Fruit fly (Drosophila melanogaster) whole organism, embryonic: ENCODE results near the gene CG10333.

Source experiments
- Adf1 ChIP-seq: fragments of 200-800 bp; sonication (Bioruptor generic); IDR thresholded peaks from 2 replicates; pipeline ENCODE4 v1.3.6; 2022; ENCODE audit warnings: missing biosample characterization, missing genetic modification characterization
- Asciz ChIP-seq: fragments of 200-800 bp; sonication (Bioruptor generic); optimal IDR thresholded peaks from 2 replicates; lab custom pipeline; 2017; ENCODE audit warnings: missing biosample characterization, mild to moderate bottlenecking, missing genetic modification characterization, missing genetic modification reagents
- BtbVII ChIP-seq: fragments of 200-800 bp; sonication (Bioruptor generic); optimal IDR thresholded peaks from 3 replicates; lab custom pipeline; 2017; ENCODE audit warnings: missing biosample characterization, mild to moderate bottlenecking, missing genetic modification characterization
- CG10209 ChIP-seq: fragments of 200-800 bp; sonication (Bioruptor generic); optimal IDR thresholded peaks from 3 replicates; lab custom pipeline; 2017; ENCODE audit warnings: missing biosample characterization, mild to moderate bottlenecking, missing genetic modification characterization, missing genetic modification reagents
- CG10366 ChIP-seq: fragments of 200-800 bp; sonication (Bioruptor generic); IDR thresholded peaks from 2 replicates; pipeline ENCODE4 v1.3.6; 2022; ENCODE audit warnings: missing biosample characterization, missing genetic modification characterization
- CG12155 ChIP-seq: fragments of 200-800 bp; sonication (Bioruptor generic); optimal IDR thresholded peaks from 3 replicates; lab custom pipeline; 2016; ENCODE audit warnings: missing biosample characterization, missing genetic modification characterization
- CG13296 ChIP-seq: fragments of 200-800 bp; sonication (Bioruptor generic); optimal IDR thresholded peaks from 3 replicates; lab custom pipeline; 2018; ENCODE audit warnings: missing biosample characterization, mild to moderate bottlenecking, missing genetic modification characterization
- CG13894 ChIP-seq: fragments of 200-800 bp; sonication (Bioruptor generic); optimal IDR thresholded peaks from 3 replicates; lab custom pipeline; 2018; ENCODE audit warnings: missing biosample characterization, mild to moderate bottlenecking, missing genetic modification characterization, moderate library complexity
- CG15696 ChIP-seq: fragments of 200-800 bp; sonication (Bioruptor generic); optimal IDR thresholded peaks from 2 replicates; lab custom pipeline; 2019; ENCODE audit warnings: missing biosample characterization, mild to moderate bottlenecking, missing genetic modification characterization, moderate library complexity
- CG17361 ChIP-seq: fragments of 200-800 bp; sonication (Bioruptor generic); IDR thresholded peaks from 3 replicates; pipeline ENCODE4 v1.3.6; 2022; ENCODE audit warnings: missing biosample characterization, missing genetic modification characterization
- CG17568 ChIP-seq: fragments of 200-800 bp; sonication (Bioruptor generic); optimal IDR thresholded peaks from 2 replicates; lab custom pipeline; 2018; ENCODE audit warnings: missing biosample characterization, mild to moderate bottlenecking, missing genetic modification characterization, moderate library complexity
- CG31441 ChIP-seq: fragments of 200-800 bp; sonication (Bioruptor generic); IDR thresholded peaks from 2 replicates; pipeline ENCODE4 v1.3.6; 2022; ENCODE audit warnings: missing biosample characterization, missing genetic modification characterization
- CG34376 ChIP-seq: fragments of 200-800 bp; sonication (Bioruptor generic); optimal IDR thresholded peaks from 2 replicates; lab custom pipeline; 2018; ENCODE audit warnings: missing biosample characterization, mild to moderate bottlenecking, missing genetic modification characterization
- CG42726 ChIP-seq: fragments of 200-800 bp; sonication (Bioruptor generic); IDR thresholded peaks from 2 replicates; pipeline ENCODE4 v1.3.6; 2022; ENCODE audit warnings: missing biosample characterization, missing genetic modification characterization; ENCODE audit not compliant: partially characterized antibody
- CG4404 ChIP-seq: fragments of 200-800 bp; sonication (Bioruptor generic); IDR thresholded peaks from 2 replicates; pipeline ENCODE4 v1.3.6; 2022; ENCODE audit warnings: missing biosample characterization, missing genetic modification characterization
- CG6765 ChIP-seq: fragments of 200-800 bp; sonication (Bioruptor generic); optimal IDR thresholded peaks from 3 replicates; lab custom pipeline; 2017; ENCODE audit warnings: missing biosample characterization, mild to moderate bottlenecking, missing genetic modification characterization
- CG6854 ChIP-seq: fragments of 200-800 bp; sonication (Bioruptor generic); optimal IDR thresholded peaks from 3 replicates; lab custom pipeline; 2017; ENCODE audit warnings: missing biosample characterization, mild to moderate bottlenecking, missing genetic modification characterization
- CG7963 ChIP-seq: fragments of 200-800 bp; sonication (Bioruptor generic); IDR thresholded peaks from 3 replicates; pipeline ENCODE4 v1.3.6; 2022; ENCODE audit warnings: missing biosample characterization, missing genetic modification characterization; ENCODE audit not compliant: partially characterized antibody
- CG8924 ChIP-seq: fragments of 200-800 bp; optimal IDR thresholded peaks from 3 replicates; lab custom pipeline; 2019; ENCODE audit warnings: missing biosample characterization, mild to moderate bottlenecking, missing genetic modification characterization, moderate library complexity
- D ChIP-seq, 2 experiments: fragments of 200-800 bp in 1 of 2; fragments of >200 bp in 1 of 2; sonication (Bioruptor generic) in 1 of 2; optimal IDR thresholded peaks; 2 replicates in 1 of 2; 3 replicates in 1 of 2; lab custom pipeline; 2017; ENCODE audit warnings: mild to moderate bottlenecking in 1 of 2, missing biosample characterization in 1 of 2, missing genetic modification characterization in 1 of 2, missing genetic modification reagents in 1 of 2
- D19B ChIP-seq: fragments of 200-800 bp; sonication (Bioruptor generic); optimal IDR thresholded peaks from 2 replicates; lab custom pipeline; 2017; ENCODE audit warnings: missing biosample characterization, mild to moderate bottlenecking, missing genetic modification characterization
- Drgx ChIP-seq: fragments of 200-800 bp; sonication (Bioruptor generic); IDR thresholded peaks from 2 replicates; pipeline ENCODE4 v1.3.6; 2022; ENCODE audit warnings: missing biosample characterization, missing genetic modification characterization
- Hr78 ChIP-seq, 2 experiments: fragments of 200-800 bp in 1 of 2; fragments of >200 bp in 1 of 2; sonication (Bioruptor generic) in 1 of 2; optimal IDR thresholded peaks; 2 replicates each; lab custom pipeline; 2017 to 2019; ENCODE audit warnings: missing biosample characterization in 2 of 2, missing genetic modification characterization in 2 of 2, mild to moderate bottlenecking in 1 of 2, moderate library complexity in 1 of 2
- Med ChIP-seq: fragments of 200-800 bp; sonication (Bioruptor generic); peaks from one replicate; lab custom pipeline; 2016; ENCODE audit warnings: missing biosample characterization, missing genetic modification characterization, mild to moderate bottlenecking, inconsistent platforms, moderate library complexity
- Scr ChIP-seq: fragments of 200-800 bp; sonication (Bioruptor generic); IDR thresholded peaks from 2 replicates; pipeline ENCODE4 v1.3.6; 2022; ENCODE audit warnings: missing biosample characterization, missing genetic modification characterization; ENCODE audit not compliant: partially characterized antibody
- Sox100B ChIP-seq: fragments of 200-800 bp; sonication (Bioruptor generic); optimal IDR thresholded peaks from 3 replicates; lab custom pipeline; 2018; ENCODE audit warnings: missing biosample characterization, mild to moderate bottlenecking, missing genetic modification characterization
- Sox102F ChIP-seq: fragments of 200-800 bp; sonication (Bioruptor generic); optimal IDR thresholded peaks from 2 replicates; lab custom pipeline; 2018; ENCODE audit warnings: missing biosample characterization, mild to moderate bottlenecking, missing genetic modification characterization, moderate library complexity
- Usf ChIP-seq: fragments of 200-800 bp; sonication (Bioruptor generic); optimal IDR thresholded peaks from 2 replicates; lab custom pipeline; 2017; ENCODE audit warnings: missing genotype, missing biosample characterization, missing genetic modification characterization
- abd-A ChIP-seq: fragments of 200-800 bp; sonication (Bioruptor generic); optimal IDR thresholded peaks from 3 replicates; lab custom pipeline; 2019; ENCODE audit warnings: missing biosample characterization, mild to moderate bottlenecking, missing genetic modification characterization, moderate library complexity
- bab2 ChIP-seq: fragments of 200-800 bp; sonication (Bioruptor generic); optimal IDR thresholded peaks from 2 replicates; lab custom pipeline; 2016; ENCODE audit warnings: missing biosample characterization, missing genetic modification characterization
- cato ChIP-seq: fragments of 200-800 bp; sonication (Bioruptor generic); optimal IDR thresholded peaks from 2 replicates; lab custom pipeline; 2016; ENCODE audit warnings: missing biosample characterization, missing genetic modification characterization, borderline replicate concordance
- caup ChIP-seq: fragments of 200-800 bp; sonication (Bioruptor generic); optimal IDR thresholded peaks from 3 replicates; lab custom pipeline; 2017; ENCODE audit warnings: missing biosample characterization, mild to moderate bottlenecking, missing genetic modification characterization, moderate library complexity; ENCODE audit not compliant: severe bottlenecking
- chinmo ChIP-seq: fragments of 200-800 bp; sonication (Bioruptor generic); IDR thresholded peaks from 4 replicates; pipeline ENCODE4 v1.3.6; 2022; ENCODE audit warnings: missing biosample characterization, missing genetic modification characterization; ENCODE audit not compliant: partially characterized antibody
- ci ChIP-seq: fragments of 200-800 bp; sonication (Bioruptor generic); IDR thresholded peaks from 3 replicates; pipeline ENCODE4 v1.3.6; 2022; ENCODE audit warnings: missing biosample characterization, missing genetic modification characterization
- fd64A ChIP-seq: fragments of 200-800 bp; sonication (Bioruptor generic); optimal IDR thresholded peaks from 3 replicates; lab custom pipeline; 2018; ENCODE audit warnings: missing biosample characterization, mild to moderate bottlenecking, missing genetic modification characterization
- fu2 ChIP-seq: fragments of 200-800 bp; sonication (Bioruptor generic); optimal IDR thresholded peaks from 2 replicates; lab custom pipeline; 2016; ENCODE audit warnings: missing biosample characterization, missing genetic modification characterization
- hbn ChIP-seq: fragments of 200-800 bp; sonication (Bioruptor generic); IDR thresholded peaks from 2 replicates; pipeline ENCODE4 v1.3.6; 2022; ENCODE audit warnings: missing biosample characterization, missing genetic modification characterization; ENCODE audit not compliant: partially characterized antibody
- insv ChIP-seq, 2 experiments: fragments of 200-800 bp; sonication (Bioruptor generic); optimal IDR thresholded peaks; 3 replicates each; lab custom pipeline; 2016 to 2018; ENCODE audit warnings: missing biosample characterization in 2 of 2, missing genetic modification characterization in 2 of 2
- kni ChIP-seq: fragments of 200-800 bp; sonication (Bioruptor generic); optimal IDR thresholded peaks from 3 replicates; lab custom pipeline; 2017; ENCODE audit warnings: mild to moderate bottlenecking, missing biosample characterization, missing genetic modification reagents, missing genetic modification characterization
- nau ChIP-seq: fragments of 200-800 bp; sonication (Bioruptor generic); optimal IDR thresholded peaks from 3 replicates; lab custom pipeline; 2017; ENCODE audit warnings: missing biosample characterization, mild to moderate bottlenecking, missing genetic modification characterization, missing genetic modification reagents
- nom ChIP-seq: fragments of 200-800 bp; sonication (Bioruptor generic); optimal IDR thresholded peaks from 2 replicates; lab custom pipeline; 2017; ENCODE audit warnings: missing biosample characterization, missing genetic modification characterization, mild to moderate bottlenecking, moderate library complexity, missing genetic modification reagents
- odd ChIP-seq: fragments of 200-800 bp; sonication (Bioruptor generic); optimal IDR thresholded peaks from 2 replicates; lab custom pipeline; 2017; ENCODE audit warnings: missing biosample characterization, mild to moderate bottlenecking, missing genetic modification characterization
- pb ChIP-seq: fragments of 200-800 bp; sonication (Bioruptor generic); optimal IDR thresholded peaks from 3 replicates; lab custom pipeline; 2016; ENCODE audit warnings: missing biosample characterization, missing genetic modification characterization
- psq ChIP-seq: fragments of 200-800 bp; sonication (Bioruptor generic); optimal IDR thresholded peaks from 2 replicates; lab custom pipeline; 2017; ENCODE audit warnings: missing biosample characterization, missing genetic modification characterization
- sd ChIP-seq: fragments of 200-800 bp; sonication (Bioruptor generic); optimal IDR thresholded peaks from 3 replicates; lab custom pipeline; 2018; ENCODE audit warnings: missing biosample characterization, mild to moderate bottlenecking, missing genetic modification characterization, moderate library complexity
- vvl ChIP-seq: fragments of 200-800 bp; sonication (Bioruptor generic); IDR thresholded peaks from 2 replicates; pipeline ENCODE4 v1.3.6; 2022; ENCODE audit warnings: missing biosample characterization, missing genetic modification characterization
- zen2 ChIP-seq: fragments of 200-800 bp; sonication (Bioruptor generic); IDR thresholded peaks from 3 replicates; pipeline ENCODE4 v1.3.6; 2022; ENCODE audit warnings: missing biosample characterization, missing genetic modification characterization; ENCODE audit not compliant: partially characterized antibody

CG10333 gene

DNA sequence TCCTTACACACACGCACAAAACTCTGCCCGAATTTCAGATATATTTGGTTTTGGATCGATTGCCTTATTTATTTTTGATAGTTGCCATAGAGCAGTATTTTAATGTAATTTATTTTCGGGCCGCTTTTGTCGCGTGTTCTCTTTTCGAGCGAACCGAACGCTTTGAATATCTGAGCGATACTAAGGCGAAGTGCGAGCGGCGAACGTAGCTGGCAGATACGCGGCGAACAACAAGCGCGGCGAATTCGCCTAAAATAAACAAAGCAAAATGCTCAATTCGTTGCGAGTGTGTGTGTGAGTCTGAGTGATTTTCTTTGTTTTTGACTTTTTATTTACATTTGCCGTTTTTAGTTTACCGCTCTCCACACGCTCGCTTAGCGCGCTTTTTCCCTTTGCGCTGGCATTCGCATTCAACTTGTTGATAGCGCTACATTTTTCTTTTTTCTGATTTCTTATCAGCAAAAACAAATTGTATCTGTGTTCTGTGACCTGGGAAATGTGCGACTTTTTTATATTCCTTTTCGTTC, 43.5 kb upstream of the CG10333 start (continued):
- TF ChIP-seq CG8924 (tag; lab: Kevin White, UChicago) (no peak), pb (GFP tag; lab: Kevin White, UChicago) (no peak), CG6765 (peak; percentile 40), CG7963 (GFP tag; lab: Robert Waterston, UW) (0 out of 3 replicates have a peak, but pooled peaks have one; percentile 21), abd-A (tag; lab: Kevin White, UChicago) (peak; percentile 80), Hr78 (GFP tag; optimal IDR thresholded peaks at IDR 0.05; lab: Kevin White, UChicago) (peak in 1 of 2 experiments; percentile 81), CG4404 (GFP tag; lab: Robert Waterston, UW) (no peak), Med (GFP tag; lab: Kevin White, UChicago) (peak; percentile 69), CG13894 (peak; percentile 36), CG42726 (GFP tag; lab: Robert Waterston, UW) (0 out of 2 replicates have a peak, but pooled peaks have one; percentile 34), D (optimal IDR thresholded peaks at IDR 0.05; lab: Kevin White, UChicago) (no peak), D (GFP tag; optimal IDR thresholded peaks at IDR 0.05; lab: Kevin White, UChicago) (no peak), Asciz (GFP tag; lab: Kevin White, UChicago) (no peak), Usf (GFP tag; lab: Kevin White, UChicago) (no peak), CG12155 (GFP tag; lab: Kevin White, UChicago) (no peak), sd (peak; percentile 70), fu2 (GFP tag; lab: Kevin White, UChicago) (no peak), chinmo (GFP tag; lab: Robert Waterston, UW) (peak; percentile 70; the same call in 1 of the 4 replicates), Drgx (peak; percentile 67), hbn (peak; percentile 17; the same call in 1 of the 2 replicates), psq (GFP tag; lab: Kevin White, UChicago) (peak; percentile 91), caup (GFP tag; lab: Kevin White, UChicago) (peak; percentile 42), nom (peak; percentile 94), fd64A (GFP tag; lab: Kevin White, UChicago) (peak; percentile 23), odd (peak; percentile 18), kni (GFP tag; lab: Kevin White, UChicago) (peak; percentile 40), bab2 (GFP tag; lab: Kevin White, UChicago) (no peak), ci (peak; percentile 47; the same call in 2 of the 3 replicates), Scr (GFP tag; lab: Robert Waterston, UW) (no peak), CG17568 (GFP tag; lab: Kevin White, UChicago) (peak; percentile 62), Sox100B (GFP tag; lab: Kevin White, UChicago) (no peak), D19B (GFP tag; lab: Kevin White, UChicago) (no peak), Sox102F (GFP tag; lab: Kevin White, UChicago) (no peak), CG6854 (GFP tag; lab: Kevin White, UChicago) (no peak), CG15696 (tag; lab: Kevin White, UChicago) (no peak), BtbVII (GFP tag; lab: Kevin White, UChicago) (peak; percentile 25), CG10209 (no peak), CG17361 (peak; percentile 35; the same call in 2 of the 3 replicates), cato (no peak), vvl (GFP tag; lab: Robert Waterston, UW) (peak; percentile 55; the same call in 1 of the 2 replicates), Adf1 (GFP tag; lab: Robert Waterston, UW) (0 out of 2 replicates have a peak, but pooled peaks have one; percentile 10), CG10366 (GFP tag; lab: Robert Waterston, UW) (no peak), zen2 (GFP tag; lab: Robert Waterston, UW) (peak; percentile 59; the same call in 2 of the 3 replicates), insv (GFP tag; optimal IDR thresholded peaks at IDR 0.05; lab: Kevin White, UChicago) (no peak), CG34376 (GFP tag; lab: Kevin White, UChicago) (peak; percentile 73), nau (GFP tag; lab: Kevin White, UChicago) (peak; percentile 47), CG31441 (GFP tag; lab: Robert Waterston, UW) (no peak), CG13296 (GFP tag; lab: Kevin White, UChicago) (peak; percentile 61)
